Fruit fly (Drosophila melanogaster) whole organism, pupa: ENCODE measurements around the gene CG17141.

ENCODE experiments used
- CG12605 ChIP-seq: fragments of 200-800 bp; sonication (Bioruptor generic); IDR thresholded peaks from 2 replicates; pipeline ENCODE4 v1.3.6; 2022; ENCODE audit warnings: missing biosample characterization, missing genetic modification characterization
- CG17806 ChIP-seq: fragments of 200-800 bp; sonication (Bioruptor generic); optimal IDR thresholded peaks from 2 replicates; lab custom pipeline; 2018; ENCODE audit warnings: missing biosample characterization, mild to moderate bottlenecking, missing genetic modification characterization, moderate library complexity
- CG8301 ChIP-seq: fragments of 200-800 bp; sonication (Bioruptor generic); optimal IDR thresholded peaks from 2 replicates; lab custom pipeline; 2018; ENCODE audit warnings: missing biosample characterization, mild to moderate bottlenecking, missing genetic modification characterization
- EcR ChIP-seq: fragments of 200-800 bp; sonication (Bioruptor generic); optimal IDR thresholded peaks from 3 replicates; lab custom pipeline; 2019; ENCODE audit warnings: missing biosample characterization, missing genetic modification characterization, mild to moderate bottlenecking, moderate library complexity, missing genetic modification reagents
- Ets98B ChIP-seq: fragments of 200-800 bp; sonication (Bioruptor generic); IDR thresholded peaks from 2 replicates; pipeline ENCODE4 v1.3.6; 2022; ENCODE audit warnings: missing biosample characterization, missing genetic modification characterization
- Pif1B ChIP-seq: fragments of 200-800 bp; sonication (Bioruptor generic); optimal IDR thresholded peaks from 3 replicates; lab custom pipeline; 2016; ENCODE audit warnings: missing biosample characterization, missing genetic modification characterization
- fd96Ca ChIP-seq: fragments of 200-800 bp; sonication (Bioruptor generic); IDR thresholded peaks from 3 replicates; pipeline ENCODE4 v1.3.6; 2022; ENCODE audit warnings: missing biosample characterization, missing genetic modification characterization
- gl ChIP-seq: fragments of 200-800 bp; sonication (Bioruptor generic); optimal IDR thresholded peaks from 2 replicates; lab custom pipeline; 2018; ENCODE audit warnings: missing biosample characterization, mild to moderate bottlenecking, missing genetic modification characterization
- rn ChIP-seq: fragments of 200-800 bp; sonication (Bioruptor generic); IDR thresholded peaks from 2 replicates; pipeline ENCODE4 v1.3.6; 2022; ENCODE audit warnings: missing biosample characterization, missing genetic modification characterization

DNA sequence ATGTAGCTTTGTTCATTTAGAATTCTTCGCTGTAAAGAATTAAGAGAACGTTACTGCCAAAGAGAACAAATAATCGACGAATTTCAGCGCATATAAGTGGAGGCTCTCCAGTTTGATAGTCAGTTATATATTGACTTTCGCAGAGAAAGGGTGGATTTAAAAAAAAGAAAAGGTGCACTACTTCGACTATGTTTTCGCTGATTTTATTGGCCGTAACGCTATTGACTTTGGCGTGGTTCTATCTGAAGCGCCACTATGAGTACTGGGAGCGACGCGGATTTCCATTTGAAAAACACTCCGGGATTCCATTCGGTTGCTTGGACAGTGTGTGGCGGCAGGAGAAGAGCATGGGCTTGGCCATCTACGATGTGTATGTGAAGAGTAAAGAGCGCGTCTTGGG lies 49.2 kb downstream of the CG17141 start, which contains the start of gene Cyp6d4:
- TF ChIP-seq CG17806 (tag; lab: Kevin White, UChicago) (no peak), EcR (GFP tag; lab: Kevin White, UChicago) (no peak), CG8301 (tag; lab: Kevin White, UChicago) (no peak), CG12605 (GFP tag; lab: Robert Waterston, UW) (no peak), rn (GFP tag; lab: Robert Waterston, UW) (no peak), Ets98B (GFP tag; lab: Robert Waterston, UW) (no peak), fd96Ca (GFP tag; lab: Robert Waterston, UW) (no peak), Pif1B (GFP tag; lab: Kevin White, UChicago) (no peak), gl (tag; lab: Kevin White, UChicago) (no peak)
